Fruit fly (Drosophila melanogaster) whole organism, pupa: ENCODE data around the gene CG31776.

Source experiments
- CG34367 ChIP-seq: fragments of 200-800 bp; sonication (Bioruptor generic); optimal IDR thresholded peaks from 2 replicates; lab custom pipeline; 2018; ENCODE audit warnings: missing biosample characterization, mild to moderate bottlenecking, missing genetic modification characterization
- gl ChIP-seq: fragments of 200-800 bp; sonication (Bioruptor generic); optimal IDR thresholded peaks from 2 replicates; lab custom pipeline; 2018; ENCODE audit warnings: missing biosample characterization, mild to moderate bottlenecking, missing genetic modification characterization

dm6 chr2L:3482037-3482436 is 12.1 kb downstream of the CG31776 start:
- no peak for TF ChIP-seq CG34367 (tag; lab: Kevin White, UChicago)
- TF ChIP-seq gl (tag; lab: Kevin White, UChicago), result no peak
